Worm (Caenorhabditis elegans) whole organism, young adult: ENCODE results near the gene srg-26.

ENCODE experiments used
- B0261.1 ChIP-seq: sonication (generic microtip); optimal IDR thresholded peaks from 2 replicates; lab custom pipeline; 2016; ENCODE audit warnings: mild to moderate bottlenecking, missing genetic modification characterization, moderate library complexity, missing compliant biosample characterization
- B0336.3 ChIP-seq: fragments of 200-800 bp; sonication (Bioruptor generic); IDR thresholded peaks from 2 replicates; pipeline ENCODE4 v1.3.6; 2022; ENCODE audit warnings: missing genetic modification characterization, missing compliant biosample characterization
- C17E4.6 ChIP-seq: fragments of 200-800 bp; sonication (Bioruptor generic); IDR thresholded peaks from 2 replicates; pipeline ENCODE4 v1.3.6; 2022; ENCODE audit warnings: missing genetic modification reagents, missing genetic modification characterization, missing compliant biosample characterization
- F22D6.2 ChIP-seq: sonication (generic microtip); optimal IDR thresholded peaks from 2 replicates; lab custom pipeline; 2016; ENCODE audit warnings: mild to moderate bottlenecking, missing genetic modification characterization, missing compliant biosample characterization
- F33H1.4 ChIP-seq: fragments of 200-800 bp; sonication (Bioruptor generic); IDR thresholded peaks from 2 replicates; pipeline ENCODE4 v1.3.6; 2022; ENCODE audit warnings: missing genetic modification reagents, missing genetic modification characterization, missing compliant biosample characterization
- F39B2.1 ChIP-seq: fragments of 200-800 bp; sonication (Bioruptor generic); IDR thresholded peaks from 2 replicates; pipeline ENCODE4 v1.3.6; 2022; ENCODE audit warnings: missing genetic modification reagents, missing genetic modification characterization, missing compliant biosample characterization
- F55B11.4 ChIP-seq: sonication (generic microtip); optimal IDR thresholded peaks from 2 replicates; lab custom pipeline; 2016; ENCODE audit warnings: missing compliant biosample characterization, missing genetic modification characterization, borderline replicate concordance; ENCODE audit not compliant: insufficient read depth
- F57A8.1 ChIP-seq: fragments of 200-800 bp; sonication (Bioruptor generic); optimal IDR thresholded peaks from 2 replicates; lab custom pipeline; 2018; ENCODE audit warnings: mild to moderate bottlenecking, missing genetic modification characterization, moderate library complexity, missing compliant biosample characterization
- K12H6.12 ChIP-seq: fragments of 200-800 bp; sonication (Bioruptor generic); optimal IDR thresholded peaks from 2 replicates; lab custom pipeline; 2018; ENCODE audit warnings: mild to moderate bottlenecking, missing genetic modification characterization, missing compliant biosample characterization
- T26A5.8 ChIP-seq: sonication (generic microtip); optimal IDR thresholded peaks from 2 replicates; lab custom pipeline; 2016; ENCODE audit warnings: missing genetic modification characterization, missing compliant biosample characterization
- akir-1 ChIP-seq: fragments of 200-800 bp; sonication (Bioruptor generic); optimal IDR thresholded peaks from 2 replicates; lab custom pipeline; 2018; ENCODE audit warnings: mild to moderate bottlenecking, missing genetic modification characterization, moderate library complexity, missing compliant biosample characterization
- aptf-3 ChIP-seq: fragments of 200-800 bp; sonication (Bioruptor generic); IDR thresholded peaks from 2 replicates; pipeline ENCODE4 v1.3.6; 2022; ENCODE audit warnings: missing genetic modification characterization, missing compliant biosample characterization
- attf-3 ChIP-seq: fragments of 200-800 bp; sonication (Bioruptor generic); conservative IDR thresholded peaks from 2 replicates; pipeline ENCODE4 v1.3.6; 2022; ENCODE audit warnings: missing genetic modification reagents, missing genetic modification characterization, missing compliant biosample characterization
- bed-1 ChIP-seq: fragments of 200-800 bp; sonication (Bioruptor generic); IDR thresholded peaks from 2 replicates; pipeline ENCODE4 v1.3.6; 2022; ENCODE audit warnings: missing genetic modification reagents, missing genetic modification characterization, missing compliant biosample characterization
- ceh-91 ChIP-seq: fragments of 200-800 bp; sonication (Bioruptor generic); IDR thresholded peaks from 2 replicates; pipeline ENCODE4 v1.3.6; 2022; ENCODE audit warnings: missing genetic modification reagents, missing genetic modification characterization, missing compliant biosample characterization
- chd-7 ChIP-seq: sonication (generic microtip); optimal IDR thresholded peaks from 2 replicates; lab custom pipeline; 2016; ENCODE audit warnings: mild to moderate bottlenecking, missing genetic modification characterization, moderate library complexity, missing compliant biosample characterization
- die-1 ChIP-seq: sonication (generic microtip); optimal IDR thresholded peaks from 2 replicates; lab custom pipeline; 2016; ENCODE audit warnings: missing genotype, mild to moderate bottlenecking, missing genetic modification characterization, missing compliant biosample characterization
- dpff-1 ChIP-seq: sonication (generic microtip); optimal IDR thresholded peaks from 2 replicates; lab custom pipeline; 2017; ENCODE audit warnings: mild to moderate bottlenecking, missing genetic modification characterization, missing compliant biosample characterization
- ekl-4 ChIP-seq: fragments of 200-800 bp; sonication (Bioruptor generic); IDR thresholded peaks from 2 replicates; pipeline ENCODE4 v1.3.6; 2022; ENCODE audit warnings: missing genetic modification reagents, missing genetic modification characterization, missing compliant biosample characterization
- fkh-3 ChIP-seq: sonication (generic microtip); optimal IDR thresholded peaks from 2 replicates; lab custom pipeline; 2016; ENCODE audit warnings: mild to moderate bottlenecking, missing genetic modification characterization, missing compliant biosample characterization
- hmg-1.2 ChIP-seq: fragments of 200-800 bp; sonication (Bioruptor generic); IDR thresholded peaks from 2 replicates; pipeline ENCODE4 v1.3.6; 2022; ENCODE audit warnings: missing genetic modification reagents, missing genetic modification characterization, missing compliant biosample characterization
- hrde-1 ChIP-seq: sonication (generic microtip); optimal IDR thresholded peaks from 2 replicates; lab custom pipeline; 2016; ENCODE audit warnings: missing genetic modification characterization, mild to moderate bottlenecking, missing compliant biosample characterization, moderate library complexity, missing genotype, missing genetic modification reagents, borderline replicate concordance
- lsl-1 ChIP-seq: fragments of 200-800 bp; sonication (Bioruptor generic); optimal IDR thresholded peaks from 2 replicates; lab custom pipeline; 2018; ENCODE audit warnings: mild to moderate bottlenecking, missing genetic modification characterization, moderate library complexity, missing compliant biosample characterization
- lsy-27 ChIP-seq: sonication (generic microtip); optimal IDR thresholded peaks from 2 replicates; lab custom pipeline; 2017; ENCODE audit warnings: missing genetic modification characterization, mild to moderate bottlenecking, missing compliant biosample characterization, antibody characterized with exemption, missing genotype, borderline replicate concordance; ENCODE audit not compliant: insufficient read depth
- madf-10 ChIP-seq: sonication (generic microtip); optimal IDR thresholded peaks from 2 replicates; lab custom pipeline; 2016; ENCODE audit warnings: mild to moderate bottlenecking, missing genetic modification characterization, missing compliant biosample characterization
- madf-3 ChIP-seq: fragments of 200-800 bp; sonication (Bioruptor generic); IDR thresholded peaks from 2 replicates; pipeline ENCODE4 v1.3.6; 2022; ENCODE audit warnings: missing genetic modification reagents, missing genetic modification characterization, missing compliant biosample characterization
- mxl-1 ChIP-seq: sonication (generic microtip); optimal IDR thresholded peaks from 2 replicates; lab custom pipeline; 2016; ENCODE audit warnings: missing genetic modification characterization, missing compliant biosample characterization
- nfyb-1 ChIP-seq: fragments of 200-800 bp; sonication (Bioruptor generic); IDR thresholded peaks from 2 replicates; pipeline ENCODE4 v1.3.6; 2022; ENCODE audit warnings: missing genetic modification reagents, missing genetic modification characterization, missing compliant biosample characterization
- nhr-27 ChIP-seq: fragments of 200-800 bp; sonication (Bioruptor generic); optimal IDR thresholded peaks from 2 replicates; lab custom pipeline; 2018; ENCODE audit warnings: mild to moderate bottlenecking, missing genetic modification characterization, moderate library complexity, missing compliant biosample characterization
- nhr-80 ChIP-seq: sonication (generic microtip); optimal IDR thresholded peaks from 2 replicates; lab custom pipeline; 2016; ENCODE audit warnings: missing genetic modification characterization, missing compliant biosample characterization
- pbrm-1 ChIP-seq: fragments of 200-800 bp; sonication (Bioruptor generic); IDR thresholded peaks from 2 replicates; pipeline ENCODE4 v1.3.6; 2022; ENCODE audit warnings: missing genetic modification reagents, missing genetic modification characterization, missing compliant biosample characterization
- unc-130 ChIP-seq: sonication (generic microtip); optimal IDR thresholded peaks from 2 replicates; lab custom pipeline; 2016; ENCODE audit warnings: missing genetic modification reagents, missing genetic modification characterization, missing compliant biosample characterization
- xnd-1 ChIP-seq: sonication (generic microtip); optimal IDR thresholded peaks from 2 replicates; lab custom pipeline; 2016; ENCODE audit warnings: missing genotype, missing genetic modification reagents, missing genetic modification characterization, missing compliant biosample characterization
- zfh-2 ChIP-seq: fragments of 200-800 bp; sonication (Bioruptor generic); conservative IDR thresholded peaks from 2 replicates; pipeline ENCODE4 v1.3.6; 2022; ENCODE audit warnings: missing genetic modification reagents, missing genetic modification characterization, missing compliant biosample characterization
- ztf-18 ChIP-seq: sonication (generic microtip); optimal IDR thresholded peaks from 2 replicates; lab custom pipeline; 2016; ENCODE audit warnings: missing genotype, mild to moderate bottlenecking, missing genetic modification characterization, missing compliant biosample characterization
- ztf-25 ChIP-seq: fragments of 200-800 bp; sonication (Bioruptor generic); IDR thresholded peaks from 2 replicates; pipeline ENCODE4 v1.3.6; 2022; ENCODE audit warnings: missing genetic modification reagents, missing genetic modification characterization, missing compliant biosample characterization

Gene srg-26

DNA sequence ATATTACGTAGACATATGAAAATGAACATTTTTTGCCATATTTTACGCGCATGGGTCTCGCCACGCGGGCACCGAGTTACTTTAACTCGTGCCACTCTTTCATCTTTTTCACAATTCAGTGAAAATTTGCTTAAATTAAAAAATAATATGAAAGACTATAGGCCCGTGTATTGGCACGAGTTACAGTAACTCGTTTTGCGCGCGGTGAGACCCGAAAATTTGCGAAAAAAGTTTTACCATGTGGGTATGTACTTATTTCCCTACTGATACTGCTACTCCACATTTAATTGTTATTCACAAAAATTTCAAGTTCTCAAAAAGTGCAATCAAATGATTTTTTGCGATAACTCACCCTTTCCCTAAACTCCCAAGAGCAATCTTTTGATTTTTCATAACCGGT, 33.3 kb upstream of the srg-26 start:
- TF ChIP-seq madf-10 (tag; lab: Kevin White, UChicago) (no peak), attf-3 (GFP tag; lab: Robert Waterston, UW) (no peak)

DNA sequence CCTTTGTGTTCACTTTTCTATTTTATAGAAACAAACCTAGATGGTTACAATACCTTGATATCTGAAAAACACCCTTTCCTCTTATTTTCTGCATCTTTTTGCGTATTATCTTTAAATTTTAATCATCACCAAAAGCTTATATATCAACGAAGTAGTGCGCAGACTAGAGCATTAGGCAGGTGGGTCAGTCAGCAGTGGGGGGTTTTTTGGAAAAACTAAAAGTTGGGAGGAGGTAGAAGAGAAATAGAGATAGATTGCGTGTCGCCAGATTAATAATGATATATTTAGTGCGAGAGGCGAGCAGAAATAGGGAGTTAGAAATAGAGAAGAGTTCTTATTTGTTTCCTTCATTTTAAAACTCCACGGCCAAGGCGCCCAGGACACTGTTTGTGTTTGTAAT, 29.8 kb upstream of the srg-26 start:
- no peak for TF ChIP-seq F22D6.2
- no peak for TF ChIP-seq F33H1.4 (GFP tag; lab: Robert Waterston, UW)
- no peak for TF ChIP-seq B0261.1 (tag; lab: Kevin White, UChicago)
- no peak for TF ChIP-seq ceh-91 (GFP tag; lab: Robert Waterston, UW)
- TF ChIP-seq bed-1 (GFP tag; lab: Robert Waterston, UW) = no peak

DNA sequence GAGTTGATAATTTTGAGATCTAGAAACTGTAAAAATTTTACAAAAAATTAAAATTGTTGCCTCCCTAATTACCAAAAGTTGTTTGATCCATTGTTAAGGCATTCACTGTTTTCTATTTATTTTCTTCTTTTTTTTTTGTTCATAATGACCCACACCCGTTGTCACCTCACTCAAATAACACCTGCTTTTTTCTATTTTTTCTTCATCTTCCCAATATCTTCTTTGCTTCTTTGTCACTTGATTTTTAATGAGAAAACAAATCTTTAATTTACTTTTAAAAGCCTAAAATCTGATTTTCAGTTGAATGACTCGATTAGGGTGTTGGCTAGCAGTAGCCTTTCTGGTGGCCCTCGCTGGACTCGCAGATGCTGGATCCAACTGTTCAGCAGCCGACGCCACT, 27.7 kb upstream of the srg-26 start, which contains the start of gene ncx-2:
Gene ncx-2 (plus strand): TSS at position 301 of the 400 bp plus-strand sequence.
- TF ChIP-seq akir-1 (GFP tag; lab: Kevin White, UChicago) (no peak), zfh-2 (GFP tag; lab: Robert Waterston, UW) (no peak), F55B11.4 (tag; lab: Kevin White, UChicago) (no peak), lsy-27 (tag; lab: Kevin White, UChicago) (no peak), nhr-27 (tag; lab: Kevin White, UChicago) (no peak), attf-3 (GFP tag; lab: Robert Waterston, UW) (no peak), F57A8.1 (GFP tag; lab: Kevin White, UChicago) (no peak), fkh-3 (no peak)

ce11 chrV:5304366-5304765, 26.7 kb upstream of the srg-26 start:
- no peak for TF ChIP-seq unc-130 (GFP tag; lab: Kevin White, UChicago)
- no peak for TF ChIP-seq hrde-1 (tag; lab: Kevin White, UChicago)
- no peak for TF ChIP-seq F57A8.1 (GFP tag; lab: Kevin White, UChicago)
- no peak for TF ChIP-seq T26A5.8 (tag; lab: Kevin White, UChicago)
- TF ChIP-seq dpff-1 (tag; lab: Kevin White, UChicago) = no peak
- TF ChIP-seq fkh-3 = no peak
- TF ChIP-seq F39B2.1 (GFP tag; lab: Robert Waterston, UW) = no peak
- TF ChIP-seq K12H6.12 (tag; lab: Kevin White, UChicago) = no peak
- no peak for TF ChIP-seq nhr-80 (tag; lab: Kevin White, UChicago)
- no peak for TF ChIP-seq aptf-3 (GFP tag; lab: Robert Waterston, UW)
- no peak for TF ChIP-seq madf-3 (GFP tag; lab: Robert Waterston, UW)
- no peak for TF ChIP-seq B0336.3 (GFP tag; lab: Robert Waterston, UW)
- TF ChIP-seq ztf-25 (GFP tag; lab: Robert Waterston, UW) = no peak
- TF ChIP-seq ztf-18 = no peak
- TF ChIP-seq ekl-4 (GFP tag; lab: Robert Waterston, UW) = no peak
- no peak for TF ChIP-seq mxl-1 (tag; lab: Kevin White, UChicago)

DNA sequence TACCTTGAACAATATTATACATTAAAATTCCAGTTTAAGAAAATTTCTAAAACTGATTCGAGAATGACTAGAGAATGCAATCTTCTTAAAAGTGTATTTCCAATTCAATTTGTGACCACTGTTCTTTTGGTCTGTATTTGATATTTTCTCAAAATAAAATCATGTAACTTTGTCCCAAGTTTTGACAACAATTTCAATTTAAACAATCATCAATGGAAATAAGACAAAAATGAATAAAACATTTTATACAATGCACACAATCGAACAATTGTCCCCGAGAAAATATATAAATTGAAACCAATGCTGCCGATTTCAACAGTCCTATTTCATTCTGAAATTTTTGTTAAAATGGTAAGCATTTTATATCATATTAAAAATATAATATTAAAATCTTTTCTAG, 19.4 kb upstream of the srg-26 start, which contains the start of gene C10G8.4:
Gene C10G8.4 (plus strand): TSS at position 301 of the 400 bp plus-strand sequence.
- TF ChIP-seq ztf-18 = no peak

ce11 chrV:5312453-5312852, 18.6 kb upstream of the srg-26 start, which contains the start of gene C10G8.3:
Gene C10G8.3, plus strand, starts transcription at chrV:5312753.
- TF ChIP-seq C17E4.6 (GFP tag; lab: Robert Waterston, UW) = no peak
- TF ChIP-seq die-1 = no peak
- no peak for TF ChIP-seq chd-7
- TF ChIP-seq hmg-1.2 (GFP tag; lab: Robert Waterston, UW) = no peak
- TF ChIP-seq dpff-1 (tag; lab: Kevin White, UChicago) = no peak
- no peak for TF ChIP-seq pbrm-1
- no peak for TF ChIP-seq lsl-1 (GFP tag; lab: Kevin White, UChicago)
- no peak for TF ChIP-seq nfyb-1 (GFP tag; lab: Robert Waterston, UW)
- no peak for TF ChIP-seq unc-130 (GFP tag; lab: Kevin White, UChicago)
- no peak for TF ChIP-seq xnd-1 (tag; lab: Kevin White, UChicago)
